Fruit fly (Drosophila melanogaster): ENCODE results near the gene eIF2A.
A peak's percentile ranks its signal among the peaks of the same experiment; 100 is the strongest.

The eIF2A gene

DNA sequence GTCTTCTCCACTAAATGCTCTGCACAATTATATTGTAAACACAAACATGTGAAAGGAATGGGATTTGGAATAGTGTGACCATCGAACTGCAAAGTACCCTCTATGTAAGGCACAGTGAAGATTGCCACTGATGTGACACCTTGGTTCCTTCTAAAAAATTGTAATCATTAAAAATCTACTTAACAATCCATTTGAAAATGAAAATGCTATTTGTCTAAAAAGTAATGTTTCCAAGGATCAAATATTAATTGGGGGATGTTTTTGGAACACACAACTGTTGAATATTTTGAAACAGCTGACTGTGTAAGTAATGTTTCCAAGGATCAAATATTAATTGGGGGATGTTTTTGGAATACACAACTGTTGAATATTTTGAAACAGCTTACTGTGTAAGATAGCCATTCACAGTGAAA, 3.6 kb downstream of the eIF2A start, which contains the start of gene CG32448 (continued):
- TF ChIP-seq Gug (GFP tag; IDR thresholded peaks at IDR 0.05) = peak; percentile 58
- TF ChIP-seq CG3919 (GFP tag; optimal IDR thresholded peaks at IDR 0.05) = peak; percentile 61
- peak; percentile 39 for TF ChIP-seq CG8632 (GFP tag; optimal IDR thresholded peaks at IDR 0.05)
- TF ChIP-seq cyc (GFP tag; optimal IDR thresholded peaks at IDR 0.05) = peak; percentile 75
- TF ChIP-seq Hr38 (GFP tag; optimal IDR thresholded peaks at IDR 0.05) = peak; percentile 4
- peak; percentile 47 for TF ChIP-seq CG11902 (GFP tag; optimal IDR thresholded peaks at IDR 0.05)
- no peak for TF ChIP-seq CG1621 (tag; optimal IDR thresholded peaks at IDR 0.05)
- peak; percentile 41 for TF ChIP-seq Ets96B (tag; optimal IDR thresholded peaks at IDR 0.05)
- TF ChIP-seq eg (GFP tag; IDR thresholded peaks at IDR 0.05) = peak; percentile 88
- no peak for TF ChIP-seq Blimp-1 (GFP tag; optimal IDR thresholded peaks at IDR 0.05)
- TF ChIP-seq vri (GFP tag; optimal IDR thresholded peaks at IDR 0.05) = no peak
- TF ChIP-seq CG4318 (GFP tag; optimal IDR thresholded peaks at IDR 0.05) = no peak
- no peak for TF ChIP-seq CG6276 (GFP tag; optimal IDR thresholded peaks at IDR 0.05)
- peak; percentile 65 for TF ChIP-seq CG15336 (GFP tag; IDR thresholded peaks at IDR 0.05)
- no peak for TF ChIP-seq ss (GFP tag; optimal IDR thresholded peaks at IDR 0.05)
- peak; percentile 56 for TF ChIP-seq Sox15 (GFP tag; optimal IDR thresholded peaks at IDR 0.05)
- peak; percentile 41 for TF ChIP-seq net (GFP tag; optimal IDR thresholded peaks at IDR 0.05)
- TF ChIP-seq CG31627 (GFP tag; optimal IDR thresholded peaks at IDR 0.05) = peak; percentile 82
- TF ChIP-seq fkh (GFP tag; optimal IDR thresholded peaks at IDR 0.05) = peak; percentile 46
- TF ChIP-seq CG9139 (GFP tag; optimal IDR thresholded peaks at IDR 0.05) = no peak
- TF ChIP-seq pdm3 (GFP tag; optimal IDR thresholded peaks at IDR 0.05) = no peak
- TF ChIP-seq CG11294 (GFP tag; IDR thresholded peaks at IDR 0.05) = peak; percentile 45; the same call in 1 of the 2 replicates
- peak; percentile 40 for TF ChIP-seq CG11762 (GFP tag; optimal IDR thresholded peaks at IDR 0.05; ENCODE audit: insufficient read depth)
- TF ChIP-seq CG8119 (GFP tag; IDR thresholded peaks at IDR 0.05) = peak; percentile 53
- peak; percentile 53 for TF ChIP-seq CG10669 (GFP tag; optimal IDR thresholded peaks at IDR 0.05)
- peak; percentile 76 for TF ChIP-seq esn (GFP tag; optimal IDR thresholded peaks at IDR 0.05)
- peak; percentile 14 for TF ChIP-seq CG8319 (GFP tag; optimal IDR thresholded peaks at IDR 0.05)
- TF ChIP-seq spab (GFP tag; optimal IDR thresholded peaks at IDR 0.05) = no peak
- peak; percentile 40 for TF ChIP-seq dsx (GFP tag; optimal IDR thresholded peaks at IDR 0.05; ENCODE audit: poor library complexity, severe bottlenecking)
- TF ChIP-seq Sox14 (GFP tag; optimal IDR thresholded peaks at IDR 0.05) = peak; percentile 78
- peak; percentile 23 for TF ChIP-seq CG34406 (GFP tag; optimal IDR thresholded peaks at IDR 0.05)
- TF ChIP-seq acj6 (GFP tag; optimal IDR thresholded peaks at IDR 0.05) = peak; percentile 62
- TF ChIP-seq achi (GFP tag; optimal IDR thresholded peaks at IDR 0.05) = peak; percentile 42
- TF ChIP-seq Eip78C (GFP tag) = peak; percentile 89
- peak; percentile 7 for TF ChIP-seq dac (GFP tag; optimal IDR thresholded peaks at IDR 0.05)
- TF ChIP-seq lz (GFP tag; optimal IDR thresholded peaks at IDR 0.05) = peak; percentile 78
- TF ChIP-seq CG7368 (GFP tag; optimal IDR thresholded peaks at IDR 0.05) = peak; percentile 56
- no peak for TF ChIP-seq CG16779 (tag; optimal IDR thresholded peaks at IDR 0.05)
- TF ChIP-seq CG3032 (tag; optimal IDR thresholded peaks at IDR 0.05) = peak; percentile 51

DNA sequence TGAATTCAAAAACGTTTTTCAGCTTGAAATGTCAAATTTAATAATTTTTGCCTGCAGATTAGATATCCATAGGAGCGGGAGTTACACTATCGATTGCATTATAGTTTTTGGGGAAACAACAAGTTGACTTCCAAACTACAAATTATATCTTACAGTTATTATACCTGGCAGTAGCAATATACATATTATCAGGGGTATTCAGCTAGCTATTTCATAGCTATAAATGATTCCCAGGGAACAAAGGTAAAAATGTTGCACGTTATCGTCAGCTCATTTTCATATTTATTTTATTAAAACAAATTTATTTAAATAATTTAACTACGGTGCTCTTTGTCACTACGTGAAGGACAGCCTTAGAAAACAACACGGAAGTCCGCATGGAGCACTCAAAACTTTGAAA, 5.6 kb downstream of the eIF2A start:
- peak; percentile 21 for TF ChIP-seq Eip78C (GFP tag)
- TF ChIP-seq CG8319 (GFP tag; optimal IDR thresholded peaks at IDR 0.05) = no peak

Data from whole organism, prepupa.